Worm (Caenorhabditis elegans) whole organism, late embryonic: ENCODE measurements around the gene T26C12.2.

ENCODE experiments used
- C08G9.2 ChIP-seq: sonication (generic microtip); optimal IDR thresholded peaks from 2 replicates; lab custom pipeline; 2016; ENCODE audit warnings: mild to moderate bottlenecking, missing genetic modification characterization, moderate library complexity, missing compliant biosample characterization
- C38D4.7 ChIP-seq: fragments of 200-800 bp; sonication (Bioruptor generic); optimal IDR thresholded peaks from 2 replicates; lab custom pipeline; 2018; ENCODE audit warnings: mild to moderate bottlenecking, missing genetic modification characterization, moderate library complexity, missing compliant biosample characterization
- K09A11.1 ChIP-seq: sonication (generic microtip); optimal IDR thresholded peaks from 2 replicates; lab custom pipeline; 2017; ENCODE audit warnings: antibody characterized with exemption, mild to moderate bottlenecking, missing genetic modification characterization, missing compliant biosample characterization; ENCODE audit not compliant: insufficient read depth
- T23F11.4 ChIP-seq: fragments of 200-800 bp; sonication (Bioruptor generic); optimal IDR thresholded peaks from 2 replicates; lab custom pipeline; 2018; ENCODE audit warnings: mild to moderate bottlenecking, missing genetic modification characterization, missing compliant biosample characterization
- Y22D7AL.16 ChIP-seq: sonication (generic microtip); optimal IDR thresholded peaks from 2 replicates; lab custom pipeline; 2016; ENCODE audit warnings: missing genetic modification characterization, missing compliant biosample characterization
- ama-1 ChIP-seq: fragments of 150-350 bp; optimal IDR thresholded peaks from 2 replicates; lab custom pipeline; 2014
- ceh-14 ChIP-seq: sonication (generic microtip); optimal IDR thresholded peaks from 2 replicates; lab custom pipeline; 2016; ENCODE audit warnings: missing genotype, missing genetic modification characterization, missing compliant biosample characterization
- ceh-2 ChIP-seq: sonication (generic microtip); optimal IDR thresholded peaks from 2 replicates; lab custom pipeline; 2016; ENCODE audit warnings: missing genotype, missing genetic modification characterization, missing compliant biosample characterization
- ceh-24 ChIP-seq: sonication (generic microtip); optimal IDR thresholded peaks from 2 replicates; lab custom pipeline; 2016; ENCODE audit warnings: mild to moderate bottlenecking, missing genetic modification characterization, missing compliant biosample characterization
- ceh-31 ChIP-seq: sonication (generic microtip); optimal IDR thresholded peaks from 2 replicates; lab custom pipeline; 2016; ENCODE audit warnings: missing genetic modification characterization, missing compliant biosample characterization
- ceh-45 ChIP-seq: fragments of 200-800 bp; sonication (Bioruptor generic); IDR thresholded peaks from 2 replicates; pipeline ENCODE4 v1.3.6; 2022; ENCODE audit warnings: missing genetic modification reagents, missing genetic modification characterization, missing compliant biosample characterization
- ceh-48 ChIP-seq: sonication (generic microtip); optimal IDR thresholded peaks from 2 replicates; lab custom pipeline; 2016; ENCODE audit warnings: missing genetic modification characterization, inconsistent platforms, missing compliant biosample characterization
- che-1 ChIP-seq: sonication (generic microtip); optimal IDR thresholded peaks from 2 replicates; lab custom pipeline; 2016; ENCODE audit warnings: mild to moderate bottlenecking, missing genetic modification characterization, missing compliant biosample characterization
- elt-2 ChIP-seq: sonication (generic microtip); optimal IDR thresholded peaks from 2 replicates; lab custom pipeline; 2016; ENCODE audit warnings: missing genetic modification reagents, missing genetic modification characterization, missing compliant biosample characterization
- fax-1 ChIP-seq: sonication (generic microtip); optimal IDR thresholded peaks from 2 replicates; lab custom pipeline; 2016; ENCODE audit warnings: missing genotype, missing genetic modification characterization, missing compliant biosample characterization
- fkh-6 ChIP-seq: sonication (generic microtip); optimal IDR thresholded peaks from 2 replicates; lab custom pipeline; 2016; ENCODE audit warnings: missing genetic modification characterization, missing compliant biosample characterization
- hlh-13 ChIP-seq: fragments of 200-800 bp; sonication (Bioruptor generic); optimal IDR thresholded peaks from 2 replicates; lab custom pipeline; 2018; ENCODE audit warnings: mild to moderate bottlenecking, missing genetic modification characterization, missing compliant biosample characterization
- hlh-15 ChIP-seq: sonication (generic microtip); optimal IDR thresholded peaks from 2 replicates; lab custom pipeline; 2016; ENCODE audit warnings: missing genetic modification characterization, missing compliant biosample characterization
- hlh-30 ChIP-seq: sonication (generic microtip); optimal IDR thresholded peaks from 2 replicates; lab custom pipeline; 2017; ENCODE audit warnings: antibody characterized with exemption, missing genetic modification characterization, missing compliant biosample characterization; ENCODE audit not compliant: insufficient read depth
- hlh-6 ChIP-seq: sonication (generic microtip); optimal IDR thresholded peaks from 2 replicates; lab custom pipeline; 2016; ENCODE audit warnings: missing genotype, missing genetic modification characterization, missing compliant biosample characterization
- lin-11 ChIP-seq: fragments of 200-800 bp; sonication (Bioruptor generic); optimal IDR thresholded peaks from 2 replicates; lab custom pipeline; 2018; ENCODE audit warnings: mild to moderate bottlenecking, missing genetic modification characterization, missing compliant biosample characterization
- nfya-1 ChIP-seq: sonication (generic microtip); optimal IDR thresholded peaks from 2 replicates; lab custom pipeline; 2017; ENCODE audit warnings: missing genetic modification characterization, mild to moderate bottlenecking, missing compliant biosample characterization, antibody characterized with exemption, moderate library complexity
- nhr-11 ChIP-seq: fragments of 150-350 bp; optimal IDR thresholded peaks from 2 replicates; lab custom pipeline; 2014; ENCODE audit warnings: missing biosample characterization, missing genetic modification characterization
- nhr-232 ChIP-seq: sonication (generic microtip); optimal IDR thresholded peaks from 2 replicates; lab custom pipeline; 2016; ENCODE audit warnings: missing genetic modification characterization, missing compliant biosample characterization
- npax-4 ChIP-seq: sonication (generic microtip); optimal IDR thresholded peaks from 2 replicates; lab custom pipeline; 2016; ENCODE audit warnings: missing genetic modification characterization, missing compliant biosample characterization
- odd-2 ChIP-seq: sonication (generic microtip); optimal IDR thresholded peaks from 2 replicates; lab custom pipeline; 2017; ENCODE audit warnings: antibody characterized with exemption, mild to moderate bottlenecking, missing genetic modification characterization, missing compliant biosample characterization
- pha-4 ChIP-seq: fragments of 150-350 bp; optimal IDR thresholded peaks from 2 replicates; lab custom pipeline; 2018; ENCODE audit warnings: missing biosample characterization, missing genetic modification reagents, missing genetic modification characterization
- pqm-1 ChIP-seq: sonication (generic microtip); optimal IDR thresholded peaks from 2 replicates; lab custom pipeline; 2016; ENCODE audit warnings: missing genetic modification characterization, missing compliant biosample characterization
- ref-2 ChIP-seq: sonication (generic microtip); optimal IDR thresholded peaks from 2 replicates; lab custom pipeline; 2016; ENCODE audit warnings: missing genetic modification characterization, missing compliant biosample characterization
- sdc-2 ChIP-seq: sonication (generic microtip); optimal IDR thresholded peaks from 2 replicates; lab custom pipeline; 2016; ENCODE audit warnings: missing genotype, missing genetic modification characterization, missing compliant biosample characterization
- sox-2 ChIP-seq: fragments of 200-800 bp; sonication (Bioruptor generic); IDR thresholded peaks from 2 replicates; pipeline ENCODE4 v1.3.6; 2022; ENCODE audit warnings: missing genetic modification reagents, missing genetic modification characterization, missing compliant biosample characterization
- ttx-3 ChIP-seq: sonication (generic microtip); optimal IDR thresholded peaks from 2 replicates; lab custom pipeline; 2016; ENCODE audit warnings: missing genetic modification reagents, missing genetic modification characterization, missing compliant biosample characterization
- unc-55 ChIP-seq: sonication (generic microtip); optimal IDR thresholded peaks from 2 replicates; lab custom pipeline; 2017; ENCODE audit warnings: missing biosample characterization, missing genetic modification reagents, missing genetic modification characterization
- zip-5 ChIP-seq: sonication (generic microtip); optimal IDR thresholded peaks from 2 replicates; lab custom pipeline; 2016; ENCODE audit warnings: missing genetic modification characterization, missing compliant biosample characterization

T26C12.2 gene

DNA sequence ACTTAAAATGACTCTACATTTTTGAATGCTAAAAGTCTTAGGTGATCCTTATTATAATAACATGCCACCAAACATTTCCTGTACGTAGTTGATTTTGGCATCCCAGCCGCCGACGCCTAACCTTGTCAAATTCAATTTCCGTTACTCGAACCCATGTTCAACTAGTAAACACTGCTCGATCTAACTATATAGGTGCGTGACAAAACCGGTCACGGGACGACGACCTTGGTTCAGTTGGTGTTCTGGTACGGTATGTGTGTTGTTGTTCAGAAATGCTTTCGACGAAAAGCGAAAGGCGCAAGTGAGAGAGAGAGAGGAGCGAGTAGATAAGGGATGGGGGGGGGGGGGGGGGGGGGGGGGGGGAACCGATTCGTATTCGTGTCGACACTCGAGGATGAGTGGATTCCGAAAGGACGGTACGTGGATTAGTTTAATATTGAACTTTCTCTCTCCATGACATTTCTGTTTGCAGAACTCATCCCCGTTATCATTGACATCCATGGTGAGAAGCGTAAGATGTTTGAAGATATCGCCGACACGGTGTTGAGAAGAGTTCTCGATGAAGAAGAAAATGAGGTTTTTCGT is 26.5 kb upstream of the T26C12.2 start, which contains the start of gene W08E12.8 (continued):
- no peak for TF ChIP-seq che-1 (tag; lab: Kevin White, UChicago)
- TF ChIP-seq, all 69 proteins: peak for 0

DNA sequence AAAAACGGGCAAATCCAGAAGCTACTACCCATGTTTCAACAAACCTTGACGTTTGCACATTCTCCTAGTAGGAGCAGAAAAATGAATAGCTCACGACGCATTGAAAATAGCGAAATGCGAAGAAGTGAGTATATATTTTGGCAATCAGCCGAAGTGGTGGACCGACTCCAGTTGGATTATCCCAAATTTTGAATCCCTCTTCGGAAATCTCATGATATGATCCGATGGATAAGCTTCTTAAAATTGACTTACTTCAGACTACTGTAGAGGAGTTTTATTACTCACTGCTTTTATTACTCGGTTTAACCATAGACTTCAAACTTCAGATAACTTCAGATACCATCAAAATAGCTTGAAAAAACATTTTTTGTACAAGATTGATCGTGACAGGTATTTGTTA is 23.7 kb upstream of the T26C12.2 start, which contains the start of gene gcy-23:
TSS of gene gcy-23 (minus strand) at position 101 of the 400 bp plus-strand sequence.
- TF ChIP-seq hlh-13 (GFP tag; lab: Kevin White, UChicago) (no peak), pha-4 (tag; lab: Kevin White, UChicago) (no peak), zip-5 (tag; lab: Kevin White, UChicago) (no peak), K09A11.1 (tag; lab: Kevin White, UChicago) (no peak), npax-4 (no peak), C08G9.2 (tag; lab: Kevin White, UChicago) (no peak), nhr-11 (tag; lab: Kevin White, UChicago) (no peak), che-1 (tag; lab: Kevin White, UChicago) (no peak), fkh-6 (tag; lab: Kevin White, UChicago) (no peak), C38D4.7 (GFP tag; lab: Kevin White, UChicago) (no peak), nfya-1 (tag; lab: Kevin White, UChicago) (no peak), hlh-6 (no peak), hlh-15 (tag; lab: Kevin White, UChicago) (no peak), ama-1 (lab: Kevin White, UChicago) (no peak), ttx-3 (no peak), elt-2 (tag; lab: Kevin White, UChicago) (no peak)
- TF ChIP-seq, all 69 proteins: peak for 0

DNA sequence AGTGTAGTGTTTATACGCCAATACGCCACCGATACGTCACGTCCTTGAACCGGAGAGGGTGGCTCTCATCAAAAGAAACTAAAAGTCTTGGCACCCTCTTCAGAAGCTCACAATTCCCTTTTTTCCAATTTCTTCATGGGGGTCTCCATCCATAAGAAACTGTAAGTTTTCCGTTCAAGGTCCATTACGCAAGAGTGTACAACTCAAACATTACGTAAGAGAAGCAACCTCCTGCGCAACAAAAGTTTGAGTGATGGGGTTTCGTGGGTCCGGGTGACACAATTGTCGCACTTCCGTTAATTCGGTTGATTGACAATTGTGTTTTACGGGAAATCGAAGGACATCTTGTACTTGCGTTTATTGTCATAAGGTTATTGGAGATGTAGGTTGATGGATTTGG is 13.3 kb upstream of the T26C12.2 start:
- no peak for TF ChIP-seq che-1 (tag; lab: Kevin White, UChicago)
- no peak for TF ChIP-seq ceh-45 (GFP tag; lab: Robert Waterston, UW)
- TF ChIP-seq elt-2 (tag; lab: Kevin White, UChicago) = no peak
- no peak for TF ChIP-seq ceh-31 (tag; lab: Kevin White, UChicago)
- no peak for TF ChIP-seq hlh-13 (GFP tag; lab: Kevin White, UChicago)
- TF ChIP-seq sdc-2 = no peak
- no peak for TF ChIP-seq pha-4 (tag; lab: Kevin White, UChicago)
- TF ChIP-seq sox-2 (GFP tag; lab: Robert Waterston, UW) = no peak
- TF ChIP-seq odd-2 = no peak
- TF ChIP-seq fax-1 = no peak
- peak; percentile 62 for TF ChIP-seq unc-55 (GFP tag; lab: Kevin White, UChicago)
- TF ChIP-seq ref-2 (tag; lab: Kevin White, UChicago) = peak; percentile 21

ce11 chrIV:3273295-3273694 is 7.7 kb upstream of the T26C12.2 start, which contains the start of gene T26C12.3:
T26C12.3 (minus strand) TSS chrIV:3273395.
- TF ChIP-seq T23F11.4 (no peak), hlh-6 (no peak)

ce11 chrIV:3271342-3271741 is 5.8 kb upstream of the T26C12.2 start:
- no peak for TF ChIP-seq nhr-232 (tag; lab: Kevin White, UChicago)
- TF ChIP-seq ceh-24 (tag; lab: Kevin White, UChicago) = no peak
- no peak for TF ChIP-seq K09A11.1 (tag; lab: Kevin White, UChicago)
- TF ChIP-seq Y22D7AL.16 (tag; lab: Kevin White, UChicago) = no peak

- TF ChIP-seq pqm-1 (tag; lab: Kevin White, UChicago) (no peak), lin-11 (no peak), T23F11.4 (no peak), hlh-15 (tag; lab: Kevin White, UChicago) (no peak), che-1 (tag; lab: Kevin White, UChicago) (no peak), ceh-14 (no peak), ceh-48 (no peak), hlh-6 (no peak), ceh-2 (no peak), hlh-30 (no peak)
Observed at ce11 chrIV:3267581-3267980, 2.0 kb upstream of the T26C12.2 start, which contains the start of gene clec-173. clec-173 (minus strand) TSS chrIV:3267681.
